Fruit fly (Drosophila melanogaster) whole organism, embryonic: Measurements from ENCODE around the gene CG6951.

Source experiments
- CG10654 ChIP-seq: fragments of 200-800 bp; sonication (Bioruptor generic); optimal IDR thresholded peaks from 2 replicates; lab custom pipeline; 2016; ENCODE audit warnings: missing biosample characterization, missing genetic modification characterization
- CG11696 ChIP-seq: fragments of 200-800 bp; sonication (Bioruptor generic); IDR thresholded peaks from 2 replicates; pipeline ENCODE4 v1.3.6; 2022; ENCODE audit warnings: missing biosample characterization, missing genetic modification characterization
- CG13287 ChIP-seq: fragments of 200-800 bp; sonication (Bioruptor generic); IDR thresholded peaks from 2 replicates; pipeline ENCODE4 v1.3.6; 2022; ENCODE audit warnings: missing biosample characterization, missing genetic modification characterization; ENCODE audit not compliant: partially characterized antibody
- CG13775 ChIP-seq: fragments of 200-800 bp; sonication (Bioruptor generic); optimal IDR thresholded peaks from 3 replicates; lab custom pipeline; 2017; ENCODE audit warnings: missing biosample characterization, mild to moderate bottlenecking, missing genetic modification characterization
- CG17186 ChIP-seq: fragments of 200-800 bp; sonication (Bioruptor generic); optimal IDR thresholded peaks from 3 replicates; lab custom pipeline; 2017; ENCODE audit warnings: missing biosample characterization, missing genetic modification reagents, missing genetic modification characterization
- CG17361 ChIP-seq: fragments of 200-800 bp; sonication (Bioruptor generic); IDR thresholded peaks from 3 replicates; pipeline ENCODE4 v1.3.6; 2022; ENCODE audit warnings: missing biosample characterization, missing genetic modification characterization
- CG2129 ChIP-seq: fragments of 200-800 bp; sonication (Bioruptor generic); IDR thresholded peaks from 2 replicates; pipeline ENCODE4 v1.3.6; 2022; ENCODE audit warnings: missing biosample characterization, missing genetic modification characterization; ENCODE audit not compliant: partially characterized antibody
- CG2712 ChIP-seq: fragments of 200-800 bp; optimal IDR thresholded peaks from 3 replicates; lab custom pipeline; 2019; ENCODE audit warnings: missing biosample characterization, mild to moderate bottlenecking, missing genetic modification characterization, moderate library complexity
- CG3065 ChIP-seq: fragments of 200-800 bp; sonication (Bioruptor generic); optimal IDR thresholded peaks from 2 replicates; lab custom pipeline; 2016; ENCODE audit warnings: missing biosample characterization, missing genetic modification characterization
- CG3163 ChIP-seq: fragments of 200-800 bp; sonication (Bioruptor generic); optimal IDR thresholded peaks from 3 replicates; lab custom pipeline; 2016; ENCODE audit warnings: missing biosample characterization, missing genetic modification characterization
- CG32767 ChIP-seq: fragments of 200-800 bp; sonication (Bioruptor generic); IDR thresholded peaks from 2 replicates; pipeline ENCODE4 v1.3.6; 2022; ENCODE audit warnings: missing biosample characterization, missing genetic modification characterization
- CG3995 ChIP-seq: fragments of 200-800 bp; sonication (Bioruptor generic); optimal IDR thresholded peaks from 3 replicates; lab custom pipeline; 2016; ENCODE audit warnings: missing biosample characterization, missing genetic modification characterization
- CG4617 ChIP-seq: fragments of 200-800 bp; sonication (Bioruptor generic); optimal IDR thresholded peaks from 3 replicates; lab custom pipeline; 2016; ENCODE audit warnings: missing biosample characterization, missing genetic modification characterization, borderline replicate concordance
- CG6272 ChIP-seq: fragments of 200-800 bp; sonication (Bioruptor generic); IDR thresholded peaks from 2 replicates; pipeline ENCODE4 v1.3.6; 2022; ENCODE audit warnings: missing biosample characterization, missing genetic modification characterization
- CG7556 ChIP-seq: fragments of 200-800 bp; sonication (Bioruptor generic); optimal IDR thresholded peaks from 2 replicates; lab custom pipeline; 2017; ENCODE audit warnings: missing biosample characterization, mild to moderate bottlenecking, missing genetic modification characterization
- CG8388 ChIP-seq: fragments of 200-800 bp; sonication (Bioruptor generic); optimal IDR thresholded peaks from 2 replicates; lab custom pipeline; 2019; ENCODE audit warnings: missing biosample characterization, mild to moderate bottlenecking, missing genetic modification characterization, moderate library complexity
- CG9215 ChIP-seq: fragments of 200-800 bp; sonication (Bioruptor generic); IDR thresholded peaks from 2 replicates; pipeline ENCODE4 v1.3.6; 2022; ENCODE audit warnings: missing biosample characterization, missing genetic modification characterization
- CG9797 ChIP-seq: fragments of 200-800 bp; sonication (Bioruptor generic); optimal IDR thresholded peaks from 3 replicates; lab custom pipeline; 2018; ENCODE audit warnings: missing biosample characterization, mild to moderate bottlenecking, missing genetic modification characterization
- Deaf1 ChIP-seq: fragments of 200-800 bp; optimal IDR thresholded peaks from 3 replicates; lab custom pipeline; 2019; ENCODE audit warnings: missing biosample characterization, mild to moderate bottlenecking, missing genetic modification characterization, moderate library complexity
- Dfd ChIP-seq, 2 experiments: fragments of >200 bp; optimal IDR thresholded peaks; 2 replicates each; lab custom pipeline; 2017; ENCODE audit warnings: missing biosample characterization in 2 of 2, missing genetic modification characterization in 2 of 2
- Dp ChIP-seq: fragments of 200-800 bp; sonication (Bioruptor generic); optimal IDR thresholded peaks from 2 replicates; lab custom pipeline; 2018; ENCODE audit warnings: missing biosample characterization, mild to moderate bottlenecking, missing genetic modification characterization, moderate library complexity
- Ets65A ChIP-seq: fragments of 200-800 bp; sonication (Bioruptor generic); peaks from one replicate; lab custom pipeline; 2016; ENCODE audit warnings: missing biosample characterization, missing genetic modification characterization
- Ets97D ChIP-seq: fragments of 200-800 bp; sonication (Bioruptor generic); optimal IDR thresholded peaks from 3 replicates; lab custom pipeline; 2016; ENCODE audit warnings: missing biosample characterization, missing genetic modification characterization
- Fer2 ChIP-seq: fragments of 200-800 bp; sonication (Bioruptor generic); optimal IDR thresholded peaks from 2 replicates; lab custom pipeline; 2018; ENCODE audit warnings: missing biosample characterization, mild to moderate bottlenecking, missing genetic modification characterization, moderate library complexity
- HmgZ ChIP-seq: fragments of 200-800 bp; sonication (Bioruptor generic); optimal IDR thresholded peaks from 2 replicates; lab custom pipeline; 2018; ENCODE audit warnings: missing biosample characterization, mild to moderate bottlenecking, missing genetic modification characterization
- Hr51 ChIP-seq, 2 experiments: fragments of 200-800 bp; sonication (Bioruptor generic); optimal IDR thresholded peaks; 2 replicates in 1 of 2; 3 replicates in 1 of 2; lab custom pipeline; 2016 to 2018; ENCODE audit warnings: missing biosample characterization in 2 of 2, missing genetic modification characterization in 2 of 2, mild to moderate bottlenecking in 1 of 2, moderate library complexity in 1 of 2
- NK7.1 ChIP-seq: fragments of 200-800 bp; sonication (Bioruptor generic); optimal IDR thresholded peaks from 3 replicates; lab custom pipeline; 2016; ENCODE audit warnings: missing biosample characterization, missing genetic modification characterization
- Poxn ChIP-seq: fragments of 200-800 bp; sonication (Bioruptor generic); IDR thresholded peaks from 2 replicates; pipeline ENCODE4 v1.3.6; 2022; ENCODE audit warnings: missing biosample characterization, missing genetic modification characterization
- Stat92E ChIP-seq, 3 experiments: fragments of >200 bp in 2 of 3; fragments of 200-800 bp in 1 of 3; sonication (Bioruptor generic) in 1 of 3; optimal IDR thresholded peaks; 2 replicates each; lab custom pipeline; 2017 to 2019; ENCODE audit warnings: missing biosample characterization in 3 of 3, missing genetic modification characterization in 3 of 3, mild to moderate bottlenecking in 1 of 3, moderate library complexity in 1 of 3
- Taf1 ChIP-seq: fragments of 200-800 bp; sonication (Bioruptor generic); IDR thresholded peaks from 2 replicates; pipeline ENCODE4 v1.3.6; 2022; ENCODE audit warnings: missing biosample characterization, missing genetic modification characterization
- Tbp ChIP-seq: fragments of >200 bp; optimal IDR thresholded peaks from 2 replicates; lab custom pipeline; 2018; ENCODE audit warnings: missing biosample characterization, missing genetic modification characterization
- Xbp1 ChIP-seq: fragments of 200-800 bp; sonication (Bioruptor generic); optimal IDR thresholded peaks from 3 replicates; lab custom pipeline; 2016; ENCODE audit warnings: missing biosample characterization, mild to moderate bottlenecking, missing genetic modification characterization
- bab2 ChIP-seq: fragments of 200-800 bp; sonication (Bioruptor generic); optimal IDR thresholded peaks from 2 replicates; lab custom pipeline; 2016; ENCODE audit warnings: missing biosample characterization, missing genetic modification characterization
- chif ChIP-seq, 2 experiments: fragments of 200-800 bp; sonication (Bioruptor generic); optimal IDR thresholded peaks; 3 replicates each; lab custom pipeline; 2016; ENCODE audit warnings: missing biosample characterization in 2 of 2, missing genetic modification characterization in 2 of 2
- dati ChIP-seq: fragments of 200-800 bp; sonication (Bioruptor generic); IDR thresholded peaks from 2 replicates; pipeline ENCODE4 v1.3.6; 2022; ENCODE audit warnings: missing biosample characterization, missing genetic modification characterization
- dm ChIP-seq: fragments of 200-800 bp; sonication (Bioruptor generic); optimal IDR thresholded peaks from 3 replicates; lab custom pipeline; 2016; ENCODE audit warnings: missing biosample characterization, missing genetic modification characterization
- grn ChIP-seq: fragments of 200-800 bp; sonication (Bioruptor generic); optimal IDR thresholded peaks from 3 replicates; lab custom pipeline; 2017; ENCODE audit warnings: missing biosample characterization, missing genetic modification characterization
- hbn ChIP-seq: fragments of 200-800 bp; sonication (Bioruptor generic); IDR thresholded peaks from 2 replicates; pipeline ENCODE4 v1.3.6; 2022; ENCODE audit warnings: missing biosample characterization, missing genetic modification characterization; ENCODE audit not compliant: partially characterized antibody
- p53 ChIP-seq: fragments of 200-800 bp; sonication (Bioruptor generic); optimal IDR thresholded peaks from 2 replicates; lab custom pipeline; 2016; ENCODE audit warnings: missing biosample characterization, missing genetic modification characterization
- pan ChIP-seq, 4 experiments: fragments of >200 bp in 3 of 4; fragments of 200-800 bp in 1 of 4; sonication (Bioruptor generic) in 1 of 4; optimal IDR thresholded peaks in 3 of 4; IDR thresholded peaks in 1 of 4; 2 replicates each; pipeline versions ENCODE4 v1.3.6 to Lab custom; 2017 to 2022; ENCODE audit warnings: missing biosample characterization in 2 of 4, missing genetic modification characterization in 2 of 4, mixed read lengths in 1 of 4
- pnt ChIP-seq: fragments of 200-800 bp; sonication (Bioruptor generic); optimal IDR thresholded peaks from 3 replicates; lab custom pipeline; 2016; ENCODE audit warnings: missing biosample characterization, missing genetic modification characterization
- pum ChIP-seq: fragments of 200-800 bp; sonication (Bioruptor generic); optimal IDR thresholded peaks from 2 replicates; lab custom pipeline; 2016; ENCODE audit warnings: missing biosample characterization, missing genetic modification characterization
- repo ChIP-seq: fragments of 200-800 bp; sonication (Bioruptor generic); optimal IDR thresholded peaks from 2 replicates; lab custom pipeline; 2016; ENCODE audit warnings: missing biosample characterization, missing genetic modification characterization
- sens ChIP-seq: fragments of 200-800 bp; sonication (Bioruptor generic); peaks from one replicate; lab custom pipeline; 2016; ENCODE audit warnings: missing biosample characterization, missing genetic modification characterization
- slou ChIP-seq: fragments of 200-800 bp; sonication (Bioruptor generic); optimal IDR thresholded peaks from 3 replicates; lab custom pipeline; 2016; ENCODE audit warnings: missing biosample characterization, missing genetic modification characterization
- unc-4 ChIP-seq: fragments of 200-800 bp; sonication (Bioruptor generic); IDR thresholded peaks from 2 replicates; pipeline ENCODE4 v1.3.6; 2022; ENCODE audit warnings: missing biosample characterization, missing genetic modification characterization; ENCODE audit not compliant: partially characterized antibody
- z ChIP-seq: fragments of 200-800 bp; sonication (Bioruptor generic); IDR thresholded peaks from 3 replicates; pipeline ENCODE4 v1.3.6; 2022; ENCODE audit warnings: missing biosample characterization, missing genetic modification characterization
- zfh1 ChIP-seq: fragments of 200-800 bp; sonication (Bioruptor generic); IDR thresholded peaks from 3 replicates; pipeline ENCODE4 v1.3.6; 2022; ENCODE audit warnings: missing biosample characterization, missing genetic modification characterization

The CG6951 gene

DNA sequence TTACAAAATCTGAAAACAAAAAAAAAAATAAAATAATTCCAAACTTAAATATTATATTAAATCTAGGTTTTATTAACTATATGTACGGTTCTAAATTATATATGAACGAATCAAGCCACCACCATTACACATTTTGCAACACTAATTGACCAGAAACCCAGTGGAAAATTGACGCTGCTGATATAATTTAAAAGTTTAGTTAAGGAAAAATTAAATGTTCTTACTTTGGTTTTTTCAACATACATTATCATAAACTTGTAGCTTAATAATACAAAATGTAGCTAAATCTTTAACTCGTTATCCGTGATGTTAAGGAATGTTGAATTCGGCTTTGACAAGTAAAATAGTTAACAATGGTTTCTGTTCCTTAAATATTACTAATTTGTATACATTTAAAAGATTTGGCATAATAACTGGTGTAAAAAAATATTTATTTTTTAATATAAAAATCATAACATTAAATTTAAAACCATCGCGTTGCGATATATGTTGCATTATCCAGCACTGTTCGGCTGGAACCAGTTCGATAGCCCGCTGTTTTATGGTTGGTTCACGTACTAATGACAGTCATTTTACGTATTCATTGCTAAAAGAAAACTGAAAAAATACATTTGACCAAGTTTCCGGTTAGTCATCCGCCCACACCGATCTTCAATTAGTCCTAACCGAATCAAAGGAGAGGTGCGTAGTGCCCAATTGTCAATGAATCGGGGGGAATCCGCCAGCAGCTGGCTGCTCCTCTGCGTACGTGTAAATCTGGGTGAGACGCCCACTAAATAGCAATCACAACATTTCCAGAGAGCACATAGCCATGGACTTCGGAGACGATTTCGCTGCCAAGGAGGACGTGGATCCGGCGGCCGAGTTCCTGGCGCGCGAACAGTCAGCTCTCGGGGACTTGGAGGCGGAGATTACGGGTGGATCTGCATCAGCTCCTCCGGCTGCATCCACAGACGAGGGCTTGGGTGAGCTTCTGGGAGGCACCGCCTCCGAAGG is 1.2 kb downstream of the CG6951 start (continued):
- TF ChIP-seq Ets97D (GFP tag; lab: Kevin White, UChicago) = peak; percentile 5
- TF ChIP-seq Deaf1 (tag; lab: Kevin White, UChicago) = peak; percentile 12
- no peak for TF ChIP-seq repo
- TF ChIP-seq CG6272 = peak; percentile 42
- peak in 1 of 2 experiments; percentile 73 for TF ChIP-seq Hr51 (GFP tag; optimal IDR thresholded peaks at IDR 0.05; lab: Kevin White, UChicago)
- peak; percentile 11 for TF ChIP-seq CG3995
- peak; percentile 8 for TF ChIP-seq CG10654 (GFP tag; lab: Kevin White, UChicago)
- peak; percentile 51 for TF ChIP-seq CG2129 (GFP tag; lab: Robert Waterston, UW)
- no peak for TF ChIP-seq CG3065 (GFP tag; lab: Kevin White, UChicago)
- TF ChIP-seq CG32767 (GFP tag; lab: Robert Waterston, UW) = no peak
- peak; percentile 74; the same call in 2 of the 3 replicates for TF ChIP-seq zfh1 (GFP tag; lab: Robert Waterston, UW)
- peak; percentile 78 for TF ChIP-seq CG13775
- no peak for TF ChIP-seq Tbp (GFP tag; lab: Kevin White, UChicago)
- no peak for TF ChIP-seq p53
- no peak for TF ChIP-seq Taf1 (GFP tag; lab: Robert Waterston, UW)
- TF ChIP-seq bab2 = no peak
- TF ChIP-seq Xbp1 = peak; percentile 57
- no peak for TF ChIP-seq Dfd (GFP tag; optimal IDR thresholded peaks at IDR 0.05; lab: Kevin White, UChicago)
- no peak for TF ChIP-seq NK7.1
- TF ChIP-seq Fer2 (tag; lab: Kevin White, UChicago) = peak; percentile 11
- no peak for TF ChIP-seq dm (GFP tag; lab: Kevin White, UChicago)
- peak; percentile 60; the same call in 1 of the 2 replicates for TF ChIP-seq hbn (GFP tag; lab: Robert Waterston, UW)
- TF ChIP-seq Ets65A (GFP tag; lab: Kevin White, UChicago) = peak; percentile 93
- no peak for TF ChIP-seq dati (GFP tag; lab: Robert Waterston, UW)
- TF ChIP-seq CG4617 (GFP tag; lab: Kevin White, UChicago) = no peak
- TF ChIP-seq CG11696 = 0 out of 2 replicates have a peak, but pooled peaks have one; percentile 40
- no peak for TF ChIP-seq pum (GFP tag; lab: Kevin White, UChicago)
- TF ChIP-seq slou (GFP tag; lab: Kevin White, UChicago) = peak; percentile 2
- TF ChIP-seq Dp (GFP tag; lab: Kevin White, UChicago) = no peak
- TF ChIP-seq sens (GFP tag; lab: Kevin White, UChicago) = peak; percentile 85
- TF ChIP-seq CG9215 (GFP tag; lab: Robert Waterston, UW) = peak; percentile 48; the same call in 1 of the 2 replicates
- no peak for TF ChIP-seq CG17186 (GFP tag; lab: Kevin White, UChicago)
- no peak for TF ChIP-seq pnt (GFP tag; lab: Kevin White, UChicago)
- TF ChIP-seq Poxn = no peak
- peak; percentile 30 for TF ChIP-seq CG8388 (GFP tag; lab: Kevin White, UChicago)
- peak; percentile 80 for TF ChIP-seq CG17361
- TF ChIP-seq grn (GFP tag; lab: Kevin White, UChicago) = no peak
- TF ChIP-seq pan (optimal IDR thresholded peaks at IDR 0.05; lab: Kevin White, UChicago) = no peak
- TF ChIP-seq pan (GFP tag; optimal IDR thresholded peaks at IDR 0.05 in 1 of 2, IDR thresholded peaks at IDR 0.05 in 1 of 2) = peak in 1 of 2 experiments; percentile 68
- peak; percentile 9 for TF ChIP-seq HmgZ (tag; lab: Kevin White, UChicago)
- TF ChIP-seq CG13287 (GFP tag; lab: Robert Waterston, UW) = peak; percentile 77
- TF ChIP-seq z (GFP tag; lab: Robert Waterston, UW) = no peak
- no peak for TF ChIP-seq Stat92E (GFP tag; optimal IDR thresholded peaks at IDR 0.05; lab: Kevin White, UChicago)
- TF ChIP-seq CG2712 = peak; percentile 53
- TF ChIP-seq chif (GFP tag; optimal IDR thresholded peaks at IDR 0.05; lab: Kevin White, UChicago) = no peak
- TF ChIP-seq CG7556 = peak; percentile 64
- TF ChIP-seq CG9797 (GFP tag; lab: Kevin White, UChicago) = no peak
- no peak for TF ChIP-seq CG3163 (GFP tag; lab: Kevin White, UChicago)
- peak; percentile 69 for TF ChIP-seq unc-4 (GFP tag; lab: Robert Waterston, UW)
